Fruit fly (Drosophila melanogaster): Measurements from ENCODE around the gene CG6028.
A peak's percentile ranks its signal among the peaks of the same experiment; 100 is the strongest.

Gene CG6028

DNA sequence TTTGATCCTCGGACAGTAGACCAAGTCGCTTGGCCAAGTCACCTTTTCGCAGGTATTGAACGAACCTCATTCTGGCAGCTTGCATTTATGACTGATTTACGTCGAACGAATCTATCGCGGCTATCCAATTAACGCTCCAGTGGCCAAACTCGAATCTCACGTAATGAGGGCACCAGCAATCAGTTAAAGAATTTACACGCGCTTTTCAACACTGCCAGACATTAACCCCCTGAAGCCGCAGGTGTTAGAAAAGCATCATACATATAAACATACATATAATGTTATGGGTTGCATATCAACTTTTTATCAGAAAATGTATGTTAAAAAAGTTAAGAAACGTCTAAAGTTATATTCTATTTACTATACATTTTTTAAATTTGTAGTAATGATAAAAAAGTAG, at the start of gene CG6028:
TSS of gene CG6028 (minus strand) at position 187 of the 400 bp plus-strand sequence.
- no peak for TF ChIP-seq noc (tag; optimal IDR thresholded peaks at IDR 0.05)

DNA sequence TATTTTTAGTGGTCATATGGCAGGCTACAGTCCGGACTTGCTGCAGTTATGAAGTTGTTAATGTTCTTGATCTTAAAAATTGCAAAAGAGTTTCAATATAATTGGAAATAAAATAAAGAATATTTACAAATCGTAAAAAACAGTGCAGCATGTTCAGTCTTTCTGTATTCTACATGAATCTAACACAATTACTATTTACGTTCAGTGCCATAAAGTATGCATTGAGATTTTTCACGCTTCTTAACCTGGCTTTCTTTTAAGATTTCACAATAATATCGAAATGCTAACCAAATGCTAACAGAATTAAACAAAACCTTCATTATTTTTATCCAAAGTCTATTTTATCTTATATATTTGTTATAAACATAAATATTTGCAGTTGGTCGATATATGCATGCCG, 47.2 kb upstream of the CG6028 start:
- no peak for TF ChIP-seq noc (tag; optimal IDR thresholded peaks at IDR 0.05)

DNA sequence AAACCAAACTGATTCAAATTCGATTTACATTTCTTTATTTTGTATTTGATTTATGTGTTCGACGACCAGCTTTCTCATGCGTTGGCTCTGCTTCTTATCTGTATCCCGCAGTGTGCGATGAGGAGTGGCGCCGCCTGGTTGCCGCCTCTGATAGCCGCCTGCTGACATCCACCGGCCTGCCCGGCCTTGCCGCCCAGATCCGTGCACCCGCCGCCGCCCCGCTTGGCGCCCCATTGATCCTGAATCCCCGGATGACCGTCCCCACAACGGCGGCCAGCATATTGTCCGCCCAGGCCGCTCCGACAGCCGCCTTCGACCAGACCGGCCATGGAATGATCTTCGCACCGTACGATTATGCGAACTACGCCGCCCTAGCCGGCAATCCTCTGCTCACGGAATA, 46.3 kb upstream of the CG6028 start:
- TF ChIP-seq noc (tag; optimal IDR thresholded peaks at IDR 0.05), result no peak

dm6 chr3R:22067235-22067634, 41.9 kb upstream of the CG6028 start:
- no peak for TF ChIP-seq noc (tag; optimal IDR thresholded peaks at IDR 0.05)

DNA sequence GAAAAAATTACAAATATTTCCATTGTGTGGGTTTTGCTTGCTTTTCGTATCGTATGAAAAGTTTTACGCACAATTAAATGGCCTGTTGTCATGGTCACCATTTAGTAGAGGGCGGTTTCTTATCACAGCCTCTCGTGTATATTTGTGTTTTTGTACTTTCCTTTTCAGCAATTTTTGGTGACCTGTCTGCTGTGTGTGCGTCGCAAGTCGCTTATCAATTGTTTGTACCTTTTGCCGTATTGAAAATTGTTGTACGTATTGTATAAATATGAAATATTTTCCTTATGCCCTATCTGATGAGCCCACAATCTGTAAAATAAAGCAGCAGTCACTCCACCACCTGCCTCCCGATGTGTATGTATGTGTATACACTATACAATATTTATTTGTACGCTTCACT, 41.1 kb upstream of the CG6028 start:
- no peak for TF ChIP-seq noc (tag; optimal IDR thresholded peaks at IDR 0.05)

dm6 chr3R:22057083-22057482, 31.8 kb upstream of the CG6028 start:
- TF ChIP-seq noc (tag; optimal IDR thresholded peaks at IDR 0.05), result peak; percentile 7

dm6 chr3R:22053740-22054139, 28.4 kb upstream of the CG6028 start:
- no peak for TF ChIP-seq noc (tag; optimal IDR thresholded peaks at IDR 0.05)

dm6 chr3R:22053202-22053601, 27.9 kb upstream of the CG6028 start:
- no peak for TF ChIP-seq noc (tag; optimal IDR thresholded peaks at IDR 0.05)

- TF ChIP-seq noc (tag; optimal IDR thresholded peaks at IDR 0.05), result no peak
Observed at dm6 chr3R:22052235-22052634, 26.9 kb upstream of the CG6028 start.

DNA sequence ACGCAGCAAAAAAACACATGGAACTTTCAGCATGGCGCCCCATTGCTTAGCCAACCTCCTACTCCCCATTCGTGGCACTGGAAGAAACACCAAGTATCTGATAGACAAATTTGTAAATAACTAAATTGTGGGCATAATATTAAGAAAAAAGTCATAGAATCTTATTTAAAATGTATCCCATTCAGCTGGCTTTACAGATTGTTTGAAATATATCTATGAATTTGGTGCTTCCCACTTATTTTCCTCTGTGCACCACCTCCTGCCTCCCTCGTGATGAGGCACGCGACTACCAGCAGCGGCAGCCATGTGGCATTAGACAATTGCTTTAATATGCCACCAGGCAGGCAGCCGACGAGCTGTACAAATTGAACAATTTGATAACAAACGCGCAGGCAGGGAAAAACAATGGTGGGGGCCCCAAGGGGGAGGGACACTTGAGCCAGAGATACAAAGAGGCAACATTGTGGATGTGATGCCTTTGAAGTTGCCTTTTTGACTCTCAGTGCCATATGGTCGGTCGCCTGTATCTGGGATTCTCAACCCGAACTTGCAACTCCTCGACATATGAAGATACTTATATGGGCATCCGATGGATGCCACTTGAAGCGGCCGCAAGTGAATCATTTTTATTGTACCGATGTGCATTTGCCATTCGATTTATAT, 24.0 kb upstream of the CG6028 start:
- TF ChIP-seq noc (tag; optimal IDR thresholded peaks at IDR 0.05), result no peak

dm6 chr3R:22047412-22047811, 22.1 kb upstream of the CG6028 start:
- TF ChIP-seq noc (tag; optimal IDR thresholded peaks at IDR 0.05), result no peak

DNA sequence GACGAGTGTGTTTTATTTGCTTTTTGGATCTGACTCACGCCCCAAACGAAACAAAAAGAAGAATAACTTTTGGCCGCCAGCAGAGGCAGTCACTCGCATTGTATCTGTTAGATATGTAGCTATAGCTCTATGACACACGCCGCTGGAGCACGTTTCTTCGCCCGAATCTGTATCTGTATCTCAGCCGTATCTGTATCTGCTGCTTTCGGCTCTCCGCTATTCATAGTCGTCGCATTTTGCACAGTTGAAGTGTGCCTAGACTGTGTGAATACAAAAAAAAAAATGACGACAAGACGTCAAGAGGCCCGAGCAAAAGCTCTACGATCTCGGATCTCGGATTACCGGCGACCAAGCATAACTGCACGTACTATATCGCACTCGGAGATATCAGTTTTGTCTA, 21.4 kb upstream of the CG6028 start:
- TF ChIP-seq noc (tag; optimal IDR thresholded peaks at IDR 0.05), result no peak

DNA sequence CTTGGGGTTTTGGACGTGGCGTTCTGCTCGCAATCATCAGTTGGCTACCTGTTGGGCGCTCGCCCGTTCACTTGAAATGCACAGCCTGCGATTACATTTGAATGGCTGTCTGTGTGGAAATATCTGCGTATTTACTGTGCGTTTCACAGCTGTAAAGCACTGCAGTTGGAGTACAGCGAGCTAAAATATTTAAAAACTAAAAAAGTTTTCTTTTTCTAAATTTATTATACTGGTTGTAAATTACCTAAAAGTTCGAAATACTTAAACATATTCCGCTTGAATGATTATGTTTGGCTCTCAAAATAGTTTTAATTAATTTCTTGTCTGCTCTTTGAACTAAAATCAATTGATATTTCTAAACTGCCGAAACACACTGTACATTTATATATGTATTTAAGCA, 20.9 kb upstream of the CG6028 start:
- TF ChIP-seq noc (tag; optimal IDR thresholded peaks at IDR 0.05), result no peak

- no peak for TF ChIP-seq noc (tag; optimal IDR thresholded peaks at IDR 0.05)
Observed at dm6 chr3R:22044443-22044970, 19.2 kb upstream of the CG6028 start.

dm6 chr3R:22043748-22044402, 18.6 kb upstream of the CG6028 start:
- TF ChIP-seq noc (tag; optimal IDR thresholded peaks at IDR 0.05), result no peak

dm6 chr3R:22042982-22043381, 17.7 kb upstream of the CG6028 start:
- no peak for TF ChIP-seq noc (tag; optimal IDR thresholded peaks at IDR 0.05)

dm6 chr3R:22042283-22042875, 17.1 kb upstream of the CG6028 start:
- TF ChIP-seq noc (tag; optimal IDR thresholded peaks at IDR 0.05), result no peak
